Fruit fly (Drosophila melanogaster): ENCODE data around the gene CG6885.

The CG6885 gene

DNA sequence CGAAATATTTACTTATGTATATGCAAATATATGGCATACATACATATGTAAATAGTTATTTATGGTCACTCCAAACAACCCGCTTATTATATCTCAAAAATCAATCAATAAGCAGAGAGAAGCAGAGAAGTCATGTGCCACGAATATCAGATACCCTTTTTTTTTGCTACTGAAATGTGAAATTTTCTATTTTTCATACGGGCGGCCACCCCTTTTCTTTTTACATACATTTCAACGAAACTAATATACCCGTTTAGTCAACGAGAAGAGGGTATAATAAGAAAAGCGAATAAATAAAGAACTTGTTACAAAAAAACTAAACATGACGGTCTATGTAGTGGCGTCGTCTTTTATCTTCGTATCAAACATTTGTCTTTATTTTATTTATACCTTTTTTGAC is 40.3 kb downstream of the CG6885 start (continued):
- peak; percentile 51 for TF ChIP-seq Dek (tag; optimal IDR thresholded peaks at IDR 0.05)
- TF ChIP-seq CG6683 (GFP tag; optimal IDR thresholded peaks at IDR 0.05), result no peak
- peak; percentile 80 for TF ChIP-seq otp (GFP tag; IDR thresholded peaks at IDR 0.05)
- TF ChIP-seq chinmo (GFP tag; IDR thresholded peaks at IDR 0.05; ENCODE audit: partially characterized antibody), result no peak
- TF ChIP-seq cg (GFP tag; optimal IDR thresholded peaks at IDR 0.05), result no peak
- no peak for TF ChIP-seq CG12236 (GFP tag; optimal IDR thresholded peaks at IDR 0.05)
- TF ChIP-seq row (GFP tag; IDR thresholded peaks at IDR 0.05), result peak; percentile 89
- TF ChIP-seq CG1024 (GFP tag; IDR thresholded peaks at IDR 0.05), result no peak
- no peak for TF ChIP-seq CG8089 (GFP tag; optimal IDR thresholded peaks at IDR 0.05)
- no peak for TF ChIP-seq CG11398 (GFP tag; optimal IDR thresholded peaks at IDR 0.05)
- TF ChIP-seq Fer3 (tag; optimal IDR thresholded peaks at IDR 0.05), result peak; percentile 30
- peak; percentile 39 for TF ChIP-seq Atf3 (GFP tag; optimal IDR thresholded peaks at IDR 0.05)
- no peak for TF ChIP-seq TFAM (GFP tag; optimal IDR thresholded peaks at IDR 0.05)
- no peak for TF ChIP-seq CG4854 (GFP tag; optimal IDR thresholded peaks at IDR 0.05)
- no peak for TF ChIP-seq pzg (GFP tag; optimal IDR thresholded peaks at IDR 0.05)
- TF ChIP-seq HLH4C (GFP tag; IDR thresholded peaks at IDR 0.05; ENCODE audit: partially characterized antibody), result peak; percentile 61; the same call in 2 of the 3 replicates
- TF ChIP-seq Hr3 (GFP tag; optimal IDR thresholded peaks at IDR 0.05), result peak; percentile 72
- TF ChIP-seq gcm2 (GFP tag; optimal IDR thresholded peaks at IDR 0.05), result no peak
- peak; percentile 32 for TF ChIP-seq CG1233 (GFP tag; optimal IDR thresholded peaks at IDR 0.05)
- TF ChIP-seq chn (GFP tag; optimal IDR thresholded peaks at IDR 0.05), result peak; percentile 41
- TF ChIP-seq tx (GFP tag; optimal IDR thresholded peaks at IDR 0.05), result peak; percentile 49
- no peak for TF ChIP-seq unc-4 (GFP tag; IDR thresholded peaks at IDR 0.05; ENCODE audit: partially characterized antibody)
- peak; percentile 60 for TF ChIP-seq Hsf (GFP tag; optimal IDR thresholded peaks at IDR 0.05)
- TF ChIP-seq CG6765 (GFP tag; optimal IDR thresholded peaks at IDR 0.05), result no peak
- peak; percentile 16 for TF ChIP-seq HmgZ (tag; optimal IDR thresholded peaks at IDR 0.05)
- peak; percentile 5 for TF ChIP-seq CG17829 (tag; optimal IDR thresholded peaks at IDR 0.05)
- TF ChIP-seq peb (GFP tag; IDR thresholded peaks at IDR 0.05), result peak; percentile 42; the same call in 1 of the 2 replicates
- no peak for TF ChIP-seq Scr (GFP tag; IDR thresholded peaks at IDR 0.05; ENCODE audit: partially characterized antibody)
- peak; percentile 16 for TF ChIP-seq nau (GFP tag; optimal IDR thresholded peaks at IDR 0.05)
- TF ChIP-seq pita (GFP tag; optimal IDR thresholded peaks at IDR 0.05), result no peak
- no peak for TF ChIP-seq CG4282 (GFP tag; optimal IDR thresholded peaks at IDR 0.05)
- TF ChIP-seq sob (GFP tag; IDR thresholded peaks at IDR 0.05), result peak; percentile 76; the same call in 1 of the 2 replicates
- no peak for TF ChIP-seq sim (GFP tag; IDR thresholded peaks at IDR 0.05)
- no peak for TF ChIP-seq zen (tag; optimal IDR thresholded peaks at IDR 0.05)
- TF ChIP-seq Oli (tag; optimal IDR thresholded peaks at IDR 0.05), result peak; percentile 76
- TF ChIP-seq knrl (GFP tag; IDR thresholded peaks at IDR 0.05; ENCODE audit: partially characterized antibody), result no peak
- no peak for TF ChIP-seq Lhr (GFP tag; optimal IDR thresholded peaks at IDR 0.05)
- TF ChIP-seq ttk (GFP tag; IDR thresholded peaks at IDR 0.05), result peak; percentile 65

dm6 chr3L:18786066-18786426 is 41.8 kb downstream of the CG6885 start:
- TF ChIP-seq CG16863 (GFP tag; optimal IDR thresholded peaks at IDR 0.05), result no peak
- no peak for TF ChIP-seq Bteb2 (GFP tag; optimal IDR thresholded peaks at IDR 0.05)
- TF ChIP-seq Meics (GFP tag; optimal IDR thresholded peaks at IDR 0.05), result no peak
- no peak for TF ChIP-seq jing (GFP tag; optimal IDR thresholded peaks at IDR 0.05)
- TF ChIP-seq Fer1 (GFP tag; optimal IDR thresholded peaks at IDR 0.05), result peak; percentile 35
- TF ChIP-seq CG10431 (GFP tag; optimal IDR thresholded peaks at IDR 0.05), result no peak
- TF ChIP-seq tna (GFP tag; IDR thresholded peaks at IDR 0.05; ENCODE audit: partially characterized antibody), result no peak
- no peak for TF ChIP-seq gcm (GFP tag; optimal IDR thresholded peaks at IDR 0.05)
- TF ChIP-seq Nf-YB (GFP tag; optimal IDR thresholded peaks at IDR 0.05), result no peak
- TF ChIP-seq oc (tag; optimal IDR thresholded peaks at IDR 0.05), result peak; percentile 34
- no peak for TF ChIP-seq twi (tag; optimal IDR thresholded peaks at IDR 0.05)
- peak; percentile 40 for TF ChIP-seq CG12391 (tag; optimal IDR thresholded peaks at IDR 0.05)
- no peak for TF ChIP-seq CG31388 (GFP tag; optimal IDR thresholded peaks at IDR 0.05)
- no peak for TF ChIP-seq CG6813 (GFP tag; optimal IDR thresholded peaks at IDR 0.05)
- no peak for TF ChIP-seq zfh2 (GFP tag; optimal IDR thresholded peaks at IDR 0.05)

All from whole organism, embryonic.